Worm (Caenorhabditis elegans): ENCODE data around the gene ZC302.3.
A peak's percentile ranks its signal among the peaks of the same experiment; 100 is the strongest.

ZC302.3 gene

DNA sequence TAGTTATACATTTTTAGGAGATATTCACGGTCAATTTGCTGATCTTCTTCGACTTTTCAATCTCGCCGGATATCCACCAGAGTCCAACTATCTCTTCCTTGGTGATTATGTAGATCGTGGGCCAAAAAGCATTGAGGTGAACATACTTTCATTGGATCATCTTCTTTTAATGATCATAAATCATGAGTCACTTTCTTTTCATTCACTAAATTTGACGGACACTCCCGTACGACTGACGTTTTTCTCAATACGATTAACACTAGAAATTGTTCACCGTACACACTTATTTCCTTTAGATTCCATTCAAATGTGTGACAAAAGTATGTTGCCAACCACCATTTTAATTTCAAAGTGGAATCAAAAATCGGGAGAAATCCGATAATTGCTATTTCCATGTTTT is 38.3 kb downstream of the ZC302.3 start:
- TF ChIP-seq snpc-4 (tag; optimal IDR thresholded peaks at IDR 0.05) (no peak), eor-1 (tag; optimal IDR thresholded peaks at IDR 0.05) (no peak), jun-1 (tag; optimal IDR thresholded peaks at IDR 0.05) (no peak), mdl-1 (tag; optimal IDR thresholded peaks at IDR 0.05) (no peak), unc-39 (tag; optimal IDR thresholded peaks at IDR 0.05) (no peak), ceh-9 (tag; optimal IDR thresholded peaks at IDR 0.05) (no peak), daf-12 (tag; optimal IDR thresholded peaks at IDR 0.05) (no peak), egl-5 (tag; optimal IDR thresholded peaks at IDR 0.05) (no peak), nfya-1 (tag; optimal IDR thresholded peaks at IDR 0.05; ENCODE audit: insufficient read depth) (no peak), nhr-25 (tag; optimal IDR thresholded peaks at IDR 0.05) (no peak), unc-62 (GFP tag; optimal IDR thresholded peaks at IDR 0.05) (no peak), R02D3.7 (tag; optimal IDR thresholded peaks at IDR 0.05) (no peak), nhr-23 (tag; optimal IDR thresholded peaks at IDR 0.05) (no peak), elt-3 (tag; optimal IDR thresholded peaks at IDR 0.05) (no peak), nhr-43 (tag; optimal IDR thresholded peaks at IDR 0.05; ENCODE audit: poor library complexity, severe bottlenecking) (no peak), ama-1 (optimal IDR thresholded peaks at IDR 0.05) (no peak), lin-39 (tag; optimal IDR thresholded peaks at IDR 0.05) (no peak), ztf-4 (tag; optimal IDR thresholded peaks at IDR 0.05) (no peak), aly-2 (tag; optimal IDR thresholded peaks at IDR 0.05) (no peak)

DNA sequence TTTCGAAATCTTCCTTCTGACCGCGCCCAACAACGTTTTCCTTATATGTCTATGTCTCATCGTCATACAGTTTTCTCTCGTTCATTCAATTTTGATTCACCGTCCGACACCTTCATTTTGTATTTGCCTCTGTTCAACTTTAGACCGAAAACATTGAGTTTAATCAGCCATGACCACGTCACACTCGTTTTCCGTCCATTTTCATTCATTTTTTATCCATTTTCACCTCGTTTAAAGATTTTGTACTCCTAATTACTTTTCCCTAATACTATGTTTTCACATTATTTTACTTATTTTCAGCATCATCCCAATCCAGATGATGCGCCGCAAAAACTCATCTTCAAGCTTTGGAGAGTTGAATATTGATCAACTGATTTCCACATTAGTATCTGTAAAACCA is 39.0 kb downstream of the ZC302.3 start, which contains the start of gene pph-1:
pph-1 (plus strand) TSS at position 301 of the 400 bp plus-strand sequence.
- TF ChIP-seq egl-27 (tag; optimal IDR thresholded peaks at IDR 0.05): no peak
- TF ChIP-seq ZK546.5 (tag; optimal IDR thresholded peaks at IDR 0.05): no peak
- no peak for TF ChIP-seq skn-1 (tag; optimal IDR thresholded peaks at IDR 0.05)
- no peak for TF ChIP-seq lin-15B (tag; optimal IDR thresholded peaks at IDR 0.05)

DNA sequence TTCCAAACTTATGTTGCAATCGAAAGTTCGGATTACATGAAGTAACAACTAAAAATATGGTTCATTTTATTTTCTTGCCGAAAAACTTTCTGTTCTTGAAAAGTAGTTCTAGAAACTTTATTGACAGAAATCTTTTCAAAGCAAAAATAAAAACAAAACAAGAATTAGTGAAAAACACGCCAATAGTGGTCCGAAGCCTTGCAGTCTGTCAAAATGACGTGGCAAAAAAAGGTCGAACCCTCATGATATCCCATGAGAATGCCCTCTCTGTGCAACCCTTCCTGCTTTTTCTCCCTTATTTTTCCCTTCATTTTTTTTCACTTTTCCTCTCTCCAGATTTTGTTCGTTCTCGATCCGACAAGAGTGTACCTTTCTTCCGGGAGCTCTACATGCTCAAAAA is 42.1 kb downstream of the ZC302.3 start:
- peak; percentile 35 for TF ChIP-seq fkh-10 (GFP tag; optimal IDR thresholded peaks at IDR 0.05)
- TF ChIP-seq mdl-1 (tag; optimal IDR thresholded peaks at IDR 0.05): no peak
- TF ChIP-seq nhr-43 (tag; optimal IDR thresholded peaks at IDR 0.05; ENCODE audit: poor library complexity, severe bottlenecking): no peak
- no peak for TF ChIP-seq nhr-12 (tag; optimal IDR thresholded peaks at IDR 0.05)
- no peak for TF ChIP-seq pha-4 (tag; optimal IDR thresholded peaks at IDR 0.05)

DNA sequence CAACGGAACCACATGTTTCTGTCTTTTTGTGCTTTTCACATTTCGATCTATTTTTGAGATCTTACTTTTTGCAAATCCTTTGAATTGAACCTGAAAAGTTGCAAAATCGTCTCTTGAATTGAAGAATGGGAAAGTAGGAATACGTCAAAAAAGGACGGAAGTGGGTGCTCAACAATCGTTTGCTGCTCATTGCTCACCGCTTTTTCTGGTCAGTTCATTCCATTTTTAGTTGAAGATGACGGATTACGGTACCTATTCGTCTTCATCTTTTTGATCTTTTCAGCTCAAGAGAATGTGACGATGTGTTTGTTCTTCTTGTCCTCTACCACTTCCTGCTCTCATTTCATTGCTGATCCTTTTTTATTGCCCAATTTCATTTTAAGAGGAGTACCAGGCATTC is 46.1 kb downstream of the ZC302.3 start, which contains the start of gene C05A2.4:
C05A2.4 (plus strand) TSS at position 301 of the 400 bp plus-strand sequence.
- no peak for TF ChIP-seq nhr-28 (tag; optimal IDR thresholded peaks at IDR 0.05)
- peak; percentile 21 for TF ChIP-seq pqm-1 (tag; optimal IDR thresholded peaks at IDR 0.05)

DNA sequence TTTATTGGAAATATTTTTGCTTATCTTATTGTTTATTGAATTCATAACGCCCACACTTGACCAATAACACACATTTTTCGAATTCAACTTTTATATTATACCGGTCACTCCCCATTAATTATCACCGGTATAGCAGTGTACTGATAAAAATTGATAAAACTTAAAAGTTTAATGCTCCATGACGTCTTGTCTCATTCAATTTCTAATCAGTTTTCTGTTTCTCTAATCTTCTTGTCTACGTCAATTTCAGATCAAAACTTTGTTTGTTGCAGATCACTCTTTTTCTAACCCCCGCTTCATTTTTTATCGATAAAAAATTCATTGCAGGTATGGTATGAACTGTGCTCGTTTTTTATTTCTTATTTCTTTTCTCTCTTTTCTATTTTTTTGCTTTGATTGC is 47.5 kb downstream of the ZC302.3 start:
- TF ChIP-seq pha-4 (tag; optimal IDR thresholded peaks at IDR 0.05): peak; percentile 81
- peak; percentile 88 for TF ChIP-seq jun-1 (tag; optimal IDR thresholded peaks at IDR 0.05)
- peak; percentile 99 for TF ChIP-seq elt-2 (tag; optimal IDR thresholded peaks at IDR 0.05)
- TF ChIP-seq egl-5 (tag; optimal IDR thresholded peaks at IDR 0.05): no peak
- no peak for TF ChIP-seq fkh-2 (tag; optimal IDR thresholded peaks at IDR 0.05)
- TF ChIP-seq nhr-25 (tag; optimal IDR thresholded peaks at IDR 0.05): no peak
- TF ChIP-seq pqm-1 (tag; optimal IDR thresholded peaks at IDR 0.05): peak; percentile 99
- no peak for TF ChIP-seq elt-1 (tag; optimal IDR thresholded peaks at IDR 0.05)
- no peak for TF ChIP-seq mml-1 (tag; optimal IDR thresholded peaks at IDR 0.05)
- peak; percentile 11 for TF ChIP-seq fos-1 (tag; optimal IDR thresholded peaks at IDR 0.05)

DNA sequence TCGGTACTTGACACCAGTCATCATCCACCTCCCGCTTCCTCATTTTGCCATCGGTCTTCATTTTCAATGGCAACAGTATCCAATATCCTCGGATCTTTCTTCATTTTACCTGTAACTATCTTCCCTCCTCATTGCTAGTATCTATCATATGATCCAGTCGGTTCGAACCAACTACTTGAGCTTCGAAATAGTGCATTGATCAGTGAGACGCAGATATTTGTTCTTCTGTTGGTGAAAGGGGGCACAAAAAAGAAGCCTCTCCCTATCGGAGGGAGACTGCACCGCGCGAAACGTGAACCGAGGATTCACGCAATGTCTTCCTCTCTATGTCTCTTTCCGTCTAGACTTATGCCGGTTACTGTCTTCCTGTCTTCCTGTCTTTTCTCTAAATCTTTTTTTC is 49.9 kb downstream of the ZC302.3 start:
- TF ChIP-seq fkh-10 (GFP tag; optimal IDR thresholded peaks at IDR 0.05): no peak
- peak; percentile 68 for TF ChIP-seq pha-4 (tag; optimal IDR thresholded peaks at IDR 0.05)

Measured in whole organism, L3 larva.